Fruit fly (Drosophila melanogaster) whole organism, embryonic: ENCODE data around the gene Cpsf73.

Experiments
- Aef1 ChIP-seq: fragments of 200-800 bp; sonication (Bioruptor generic); IDR thresholded peaks from 3 replicates; pipeline ENCODE4 v1.3.6; 2022; ENCODE audit warnings: missing biosample characterization, missing genetic modification characterization
- Antp ChIP-seq: fragments of 200-800 bp; sonication (Bioruptor generic); optimal IDR thresholded peaks from 3 replicates; lab custom pipeline; 2016; ENCODE audit warnings: missing biosample characterization, missing genetic modification characterization
- BEAF-32 ChIP-seq: fragments of 200-800 bp; sonication (Bioruptor generic); optimal IDR thresholded peaks from 3 replicates; lab custom pipeline; 2017; ENCODE audit warnings: missing biosample characterization, missing genetic modification characterization, mild to moderate bottlenecking, moderate library complexity, missing genetic modification reagents
- CG10209 ChIP-seq: fragments of 200-800 bp; sonication (Bioruptor generic); optimal IDR thresholded peaks from 3 replicates; lab custom pipeline; 2017; ENCODE audit warnings: missing biosample characterization, mild to moderate bottlenecking, missing genetic modification characterization, missing genetic modification reagents
- CG11696 ChIP-seq: fragments of 200-800 bp; sonication (Bioruptor generic); IDR thresholded peaks from 2 replicates; pipeline ENCODE4 v1.3.6; 2022; ENCODE audit warnings: missing biosample characterization, missing genetic modification characterization
- CG13624 ChIP-seq: fragments of 200-800 bp; sonication (Bioruptor generic); optimal IDR thresholded peaks from 2 replicates; lab custom pipeline; 2016; ENCODE audit warnings: missing biosample characterization, missing genetic modification characterization
- CG14014 ChIP-seq: fragments of 200-800 bp; sonication (Bioruptor generic); IDR thresholded peaks from 2 replicates; pipeline ENCODE4 v1.3.6; 2022; ENCODE audit warnings: missing biosample characterization, missing genetic modification characterization
- CG16813 ChIP-seq: fragments of 200-800 bp; sonication (Bioruptor generic); IDR thresholded peaks from 3 replicates; pipeline ENCODE4 v1.3.6; 2022; ENCODE audit warnings: missing biosample characterization, missing genetic modification characterization; ENCODE audit not compliant: partially characterized antibody
- CG17385 ChIP-seq: fragments of 200-800 bp; sonication (Bioruptor generic); optimal IDR thresholded peaks from 3 replicates; lab custom pipeline; 2018; ENCODE audit warnings: missing biosample characterization, mild to moderate bottlenecking, missing genetic modification characterization
- CG18476 ChIP-seq: fragments of 200-800 bp; sonication (Bioruptor generic); optimal IDR thresholded peaks from 2 replicates; lab custom pipeline; 2016; ENCODE audit warnings: missing biosample characterization, mild to moderate bottlenecking, missing genetic modification characterization
- CG2202 ChIP-seq: fragments of 200-800 bp; sonication (Bioruptor generic); optimal IDR thresholded peaks from 2 replicates; lab custom pipeline; 2018; ENCODE audit warnings: missing biosample characterization, mild to moderate bottlenecking, missing genetic modification characterization
- CG31224 ChIP-seq: fragments of 200-800 bp; sonication (Bioruptor generic); IDR thresholded peaks from 2 replicates; pipeline ENCODE4 v1.3.6; 2022; ENCODE audit warnings: missing biosample characterization, missing genetic modification characterization
- CG31388 ChIP-seq: fragments of 200-800 bp; sonication (Bioruptor generic); optimal IDR thresholded peaks from 2 replicates; lab custom pipeline; 2016; ENCODE audit warnings: missing biosample characterization, missing genetic modification characterization
- CG3281 ChIP-seq: fragments of 200-800 bp; sonication (Bioruptor generic); optimal IDR thresholded peaks from 3 replicates; lab custom pipeline; 2017; ENCODE audit warnings: missing biosample characterization, mild to moderate bottlenecking, missing genetic modification characterization
- CG42726 ChIP-seq: fragments of 200-800 bp; sonication (Bioruptor generic); IDR thresholded peaks from 2 replicates; pipeline ENCODE4 v1.3.6; 2022; ENCODE audit warnings: missing biosample characterization, missing genetic modification characterization; ENCODE audit not compliant: partially characterized antibody
- CG4360 ChIP-seq: fragments of 200-800 bp; sonication (Bioruptor generic); IDR thresholded peaks from 2 replicates; pipeline ENCODE4 v1.3.6; 2022; ENCODE audit warnings: missing biosample characterization, missing genetic modification characterization
- CG6813 ChIP-seq: fragments of 200-800 bp; sonication (Bioruptor generic); optimal IDR thresholded peaks from 2 replicates; lab custom pipeline; 2017; ENCODE audit warnings: missing biosample characterization, missing genetic modification characterization, mild to moderate bottlenecking, moderate library complexity, missing genetic modification reagents
- CG7271 ChIP-seq: fragments of 200-800 bp; sonication (Bioruptor generic); optimal IDR thresholded peaks from 2 replicates; lab custom pipeline; 2018; ENCODE audit warnings: missing biosample characterization, mild to moderate bottlenecking, missing genetic modification characterization, moderate library complexity
- CG9215 ChIP-seq: fragments of 200-800 bp; sonication (Bioruptor generic); IDR thresholded peaks from 2 replicates; pipeline ENCODE4 v1.3.6; 2022; ENCODE audit warnings: missing biosample characterization, missing genetic modification characterization
- CG9727 ChIP-seq: fragments of 200-800 bp; sonication (Bioruptor generic); optimal IDR thresholded peaks from 3 replicates; lab custom pipeline; 2017; ENCODE audit warnings: missing biosample characterization, mild to moderate bottlenecking, missing genetic modification characterization
- D ChIP-seq, 2 experiments: fragments of 200-800 bp in 1 of 2; fragments of >200 bp in 1 of 2; sonication (Bioruptor generic) in 1 of 2; optimal IDR thresholded peaks; 2 replicates in 1 of 2; 3 replicates in 1 of 2; lab custom pipeline; 2017; ENCODE audit warnings: mild to moderate bottlenecking in 1 of 2, missing biosample characterization in 1 of 2, missing genetic modification characterization in 1 of 2, missing genetic modification reagents in 1 of 2
- HLH3B ChIP-seq: fragments of 200-800 bp; sonication (Bioruptor generic); IDR thresholded peaks from 2 replicates; pipeline ENCODE4 v1.3.6; 2022; ENCODE audit warnings: missing biosample characterization, missing genetic modification characterization
- HLHmδ ChIP-seq: fragments of 200-800 bp; sonication (Bioruptor generic); optimal IDR thresholded peaks from 2 replicates; lab custom pipeline; 2018; ENCODE audit warnings: missing biosample characterization, mild to moderate bottlenecking, missing genetic modification characterization, moderate library complexity
- Hand ChIP-seq: fragments of 200-800 bp; sonication (Bioruptor generic); optimal IDR thresholded peaks from 2 replicates; lab custom pipeline; 2017; ENCODE audit warnings: mild to moderate bottlenecking, missing biosample characterization, missing genetic modification reagents, missing genetic modification characterization
- Hr78 ChIP-seq, 2 experiments: fragments of 200-800 bp in 1 of 2; fragments of >200 bp in 1 of 2; sonication (Bioruptor generic) in 1 of 2; optimal IDR thresholded peaks; 2 replicates each; lab custom pipeline; 2017 to 2019; ENCODE audit warnings: missing biosample characterization in 2 of 2, missing genetic modification characterization in 2 of 2, mild to moderate bottlenecking in 1 of 2, moderate library complexity in 1 of 2
- Lim3 ChIP-seq: fragments of 200-800 bp; sonication (Bioruptor generic); IDR thresholded peaks from 2 replicates; pipeline ENCODE4 v1.3.6; 2022; ENCODE audit warnings: missing biosample characterization, missing genetic modification characterization
- Mad ChIP-seq: fragments of 200-800 bp; sonication (Bioruptor generic); optimal IDR thresholded peaks from 2 replicates; lab custom pipeline; 2016; ENCODE audit warnings: missing biosample characterization, missing genetic modification characterization
- Max ChIP-seq: fragments of 200-800 bp; sonication (Bioruptor generic); optimal IDR thresholded peaks from 2 replicates; lab custom pipeline; 2016; ENCODE audit warnings: missing biosample characterization, mild to moderate bottlenecking, missing genetic modification characterization
- Oaz ChIP-seq: fragments of 200-800 bp; sonication (Bioruptor generic); IDR thresholded peaks from 2 replicates; pipeline ENCODE4 v1.3.6; 2022; ENCODE audit warnings: missing biosample characterization, missing genetic modification characterization
- ap ChIP-seq: fragments of 200-800 bp; sonication (Bioruptor generic); IDR thresholded peaks from 2 replicates; pipeline ENCODE4 v1.3.6; 2022; ENCODE audit warnings: missing biosample characterization, missing genetic modification characterization
- ash1 ChIP-seq: fragments of 200-800 bp; sonication (Bioruptor generic); optimal IDR thresholded peaks from 2 replicates; lab custom pipeline; 2018; ENCODE audit warnings: missing biosample characterization, mild to moderate bottlenecking, missing genetic modification characterization
- br ChIP-seq: fragments of >200 bp; optimal IDR thresholded peaks from 2 replicates; lab custom pipeline; 2017
- chif ChIP-seq, 2 experiments: fragments of 200-800 bp; sonication (Bioruptor generic); optimal IDR thresholded peaks; 3 replicates each; lab custom pipeline; 2016; ENCODE audit warnings: missing biosample characterization in 2 of 2, missing genetic modification characterization in 2 of 2
- chinmo ChIP-seq: fragments of 200-800 bp; sonication (Bioruptor generic); IDR thresholded peaks from 4 replicates; pipeline ENCODE4 v1.3.6; 2022; ENCODE audit warnings: missing biosample characterization, missing genetic modification characterization; ENCODE audit not compliant: partially characterized antibody
- chn ChIP-seq: fragments of 200-800 bp; sonication (Bioruptor generic); optimal IDR thresholded peaks from 2 replicates; lab custom pipeline; 2016; ENCODE audit warnings: missing biosample characterization, missing genetic modification characterization
- crc ChIP-seq: fragments of 200-800 bp; sonication (Bioruptor generic); optimal IDR thresholded peaks from 2 replicates; lab custom pipeline; 2016; ENCODE audit warnings: missing biosample characterization, missing genetic modification characterization
- croc ChIP-seq: fragments of 200-800 bp; sonication (Bioruptor generic); conservative IDR thresholded peaks from 3 replicates; pipeline ENCODE4 v1.3.6; 2022; ENCODE audit warnings: missing biosample characterization, missing genetic modification characterization
- danr ChIP-seq: fragments of 200-800 bp; sonication (Bioruptor generic); IDR thresholded peaks from 2 replicates; pipeline ENCODE4 v1.3.6; 2022; ENCODE audit warnings: missing biosample characterization, missing genetic modification characterization
- emc ChIP-seq: fragments of 200-800 bp; sonication (Bioruptor generic); optimal IDR thresholded peaks from 2 replicates; lab custom pipeline; 2016; ENCODE audit warnings: missing biosample characterization, missing genetic modification characterization
- eve ChIP-seq, 2 experiments: fragments of >200 bp; optimal IDR thresholded peaks; 2 replicates each; lab custom pipeline; 2017; ENCODE audit warnings: missing biosample characterization in 2 of 2, missing genetic modification characterization in 2 of 2
- fd64A ChIP-seq: fragments of 200-800 bp; sonication (Bioruptor generic); optimal IDR thresholded peaks from 3 replicates; lab custom pipeline; 2018; ENCODE audit warnings: missing biosample characterization, mild to moderate bottlenecking, missing genetic modification characterization
- fru ChIP-seq: fragments of >200 bp; optimal IDR thresholded peaks from 2 replicates; lab custom pipeline; 2017
- knrl ChIP-seq: fragments of 200-800 bp; sonication (Bioruptor generic); IDR thresholded peaks from 3 replicates; pipeline ENCODE4 v1.3.6; 2022; ENCODE audit warnings: missing biosample characterization, missing genetic modification characterization; ENCODE audit not compliant: partially characterized antibody
- mld ChIP-seq: fragments of 200-800 bp; sonication (Bioruptor generic); IDR thresholded peaks from 3 replicates; pipeline ENCODE4 v1.3.6; 2022; ENCODE audit warnings: missing biosample characterization, missing genetic modification characterization; ENCODE audit not compliant: partially characterized antibody
- otp ChIP-seq: fragments of 200-800 bp; sonication (Bioruptor generic); IDR thresholded peaks from 3 replicates; pipeline ENCODE4, ENCODE4 v1.3.6; 2022; ENCODE audit warnings: missing biosample characterization, missing genetic modification characterization
- ro ChIP-seq: fragments of 200-800 bp; sonication (Bioruptor generic); IDR thresholded peaks from 2 replicates; pipeline ENCODE4 v1.3.6; 2022; ENCODE audit warnings: missing biosample characterization, missing genetic modification characterization
- sima ChIP-seq: fragments of 200-800 bp; sonication (Bioruptor generic); optimal IDR thresholded peaks from 2 replicates; lab custom pipeline; 2016; ENCODE audit warnings: missing biosample characterization, missing genetic modification characterization
- sisA ChIP-seq: fragments of 200-800 bp; sonication (Bioruptor generic); IDR thresholded peaks from 2 replicates; pipeline ENCODE4 v1.3.6; 2022; ENCODE audit warnings: missing biosample characterization, missing genetic modification characterization
- yki ChIP-seq: fragments of >200 bp; optimal IDR thresholded peaks from 3 replicates; lab custom pipeline; 2018

Cpsf73 gene

dm6 chr3R:18658945-18659642 is 4.3 kb downstream of the Cpsf73 start, which contains the start of the genes CG31224 and CstF64 (continued):
- TF ChIP-seq eve (GFP tag; optimal IDR thresholded peaks at IDR 0.05; lab: Kevin White, UChicago) (no peak), knrl (GFP tag; lab: Robert Waterston, UW) (no peak; the same call in 2 of the 3 replicates), ap (GFP tag; lab: Robert Waterston, UW) (peak; percentile 75), Oaz (peak; percentile 63; the same call in 1 of the 2 replicates), CG3281 (GFP tag; lab: Kevin White, UChicago) (peak; percentile 85), br (lab: Kevin White, UChicago) (no peak), CG11696 (GFP tag; lab: Robert Waterston, UW) (no peak; the same call in 1 of the 2 replicates), CG6813 (peak; percentile 11), Hr78 (GFP tag; optimal IDR thresholded peaks at IDR 0.05; lab: Kevin White, UChicago) (no peak), mld (GFP tag; lab: Robert Waterston, UW) (no peak), HLHmδ (GFP tag; lab: Kevin White, UChicago) (no peak), CG7271 (tag; lab: Kevin White, UChicago) (peak; percentile 3), CG13624 (peak; percentile 92), Mad (GFP tag; lab: Kevin White, UChicago) (peak; percentile 93), CG31388 (GFP tag; lab: Kevin White, UChicago) (peak; percentile 52), D (optimal IDR thresholded peaks at IDR 0.05; lab: Kevin White, UChicago) (no peak), D (GFP tag; optimal IDR thresholded peaks at IDR 0.05; lab: Kevin White, UChicago) (peak; percentile 67), fd64A (GFP tag; lab: Kevin White, UChicago) (peak; percentile 60), CG9215 (GFP tag; lab: Robert Waterston, UW) (peak; percentile 79), chn (GFP tag; lab: Kevin White, UChicago) (peak; percentile 91), sisA (peak; percentile 78), Lim3 (GFP tag; lab: Robert Waterston, UW) (no peak), emc (GFP tag; lab: Kevin White, UChicago) (peak; percentile 36), CG17385 (GFP tag; lab: Kevin White, UChicago) (peak; percentile 98), CG4360 (no peak), CG9727 (GFP tag; lab: Kevin White, UChicago) (peak; percentile 82), chif (GFP tag; optimal IDR thresholded peaks at IDR 0.05; lab: Kevin White, UChicago) (peak; percentile 87 to 88), BEAF-32 (peak; percentile 54), fru (lab: Kevin White, UChicago) (no peak), CG16813 (GFP tag; lab: Robert Waterston, UW) (peak; percentile 34; the same call in 1 of the 3 replicates), otp (GFP tag; lab: Robert Waterston, UW) (peak; percentile 70; the same call in 2 of the 3 replicates), HLH3B (GFP tag; lab: Robert Waterston, UW) (peak; percentile 75), crc (peak; percentile 87), Hand (no peak), ro (GFP tag; lab: Robert Waterston, UW) (peak; percentile 68), ash1 (no peak), croc (GFP tag; lab: Robert Waterston, UW) (peak; percentile 55), CG10209 (GFP tag; lab: Kevin White, UChicago) (no peak), Aef1 (GFP tag; lab: Robert Waterston, UW) (peak; percentile 76), CG18476 (GFP tag; lab: Kevin White, UChicago) (peak; percentile 83), chinmo (GFP tag; lab: Robert Waterston, UW) (peak; percentile 59; the same call in 2 of the 4 replicates), sima (GFP tag; lab: Kevin White, UChicago) (peak; percentile 53), Antp (GFP tag; lab: Kevin White, UChicago) (peak; percentile 88), danr (GFP tag; lab: Robert Waterston, UW) (no peak; the same call in 1 of the 2 replicates), yki (lab: Kevin White, UChicago) (no peak), CG14014 (peak; percentile 81), CG31224 (GFP tag; lab: Robert Waterston, UW) (peak; percentile 91), CG2202 (tag; lab: Kevin White, UChicago) (peak; percentile 67), CG42726 (no peak), Max (GFP tag; lab: Kevin White, UChicago) (peak; percentile 80)
